Fruit fly (Drosophila melanogaster): ENCODE measurements around the gene Vps36.

DNA sequence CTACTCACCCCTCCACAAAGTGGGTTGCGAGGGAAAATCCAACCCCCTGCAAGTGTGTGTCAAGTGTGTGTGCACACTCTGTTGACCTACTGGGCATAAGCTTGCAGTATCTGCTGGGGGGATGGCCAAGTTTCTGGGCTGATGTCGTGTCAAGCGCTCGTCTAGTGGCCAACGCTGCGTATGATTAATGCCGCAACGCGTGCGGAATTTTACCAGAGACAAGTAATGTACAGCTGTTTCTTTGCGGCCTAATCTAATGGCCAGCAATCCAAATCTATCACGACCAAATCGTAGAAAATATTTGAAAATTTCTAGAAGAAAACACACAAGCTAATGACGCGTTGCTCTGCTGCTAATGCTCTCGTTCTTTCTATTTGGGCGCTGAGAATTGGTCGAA is 33.7 kb downstream of the Vps36 start:
- TF ChIP-seq usp (GFP tag; optimal IDR thresholded peaks at IDR 0.05) = no peak
- no peak for TF ChIP-seq psq (optimal IDR thresholded peaks at IDR 0.05)
- no peak for TF ChIP-seq Dll (optimal IDR thresholded peaks at IDR 0.05)

Measured in whole organism.